Worm (Caenorhabditis elegans): Measurements from ENCODE around the gene Y61A9LA.12.

Y61A9LA.12 gene

DNA sequence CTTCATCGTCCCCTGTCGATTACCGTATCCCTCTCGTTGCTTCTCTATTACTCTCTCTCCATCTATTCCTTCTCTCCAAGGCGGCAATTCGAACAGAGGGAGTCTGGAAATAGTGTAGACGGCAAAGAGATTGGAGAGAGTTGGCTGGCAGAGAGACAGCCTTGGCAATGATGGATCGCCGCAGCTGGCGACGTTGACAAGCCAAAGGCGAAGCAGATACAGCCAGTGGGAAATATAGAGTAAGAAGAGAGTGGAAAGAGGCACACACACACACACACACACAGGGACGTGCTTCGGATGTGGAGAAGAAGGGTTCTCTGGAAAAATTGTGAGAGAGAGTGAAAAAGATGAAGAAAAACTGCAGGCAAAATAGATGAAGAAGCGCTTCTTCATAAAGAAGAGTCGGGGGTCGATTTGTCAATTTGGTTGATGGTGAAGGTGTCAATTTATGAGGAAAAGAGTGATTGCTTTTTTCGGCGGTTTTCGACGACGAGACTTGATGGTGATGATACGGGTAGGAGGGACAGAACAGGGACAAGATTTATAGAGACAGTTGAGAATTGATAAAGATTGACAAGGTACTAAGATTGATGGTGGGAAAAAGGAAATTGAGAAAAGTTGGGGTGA lies 45.7 kb upstream of the Y61A9LA.12 start (continued):
- peak; percentile 42 for TF ChIP-seq aly-2 (tag; optimal IDR thresholded peaks at IDR 0.05)
- peak; percentile 82 for TF ChIP-seq blmp-1 (tag; optimal IDR thresholded peaks at IDR 0.05)
- peak; percentile 62 for TF ChIP-seq unc-86 (tag; optimal IDR thresholded peaks at IDR 0.05)
- no peak for TF ChIP-seq grh-1 (GFP tag; IDR thresholded peaks at IDR 0.05)
- TF ChIP-seq C04F5.9 (tag; optimal IDR thresholded peaks at IDR 0.05) = no peak
- peak; percentile 39 for TF ChIP-seq ztf-4 (tag; optimal IDR thresholded peaks at IDR 0.05)
- TF ChIP-seq lsy-2 (tag; optimal IDR thresholded peaks at IDR 0.05) = peak; percentile 92 to 97
- no peak for TF ChIP-seq lin-15B (tag; optimal IDR thresholded peaks at IDR 0.05)
- no peak for TF ChIP-seq unc-98 (GFP tag; IDR thresholded peaks at IDR 0.05)
- peak; percentile 92 for TF ChIP-seq lin-39 (tag; optimal IDR thresholded peaks at IDR 0.05)
- no peak for TF ChIP-seq hlh-4 (tag; optimal IDR thresholded peaks at IDR 0.05)
- no peak for TF ChIP-seq pax-3 (tag; optimal IDR thresholded peaks at IDR 0.05)
- no peak for TF ChIP-seq F16B12.6 (tag; optimal IDR thresholded peaks at IDR 0.05)
- TF ChIP-seq vab-15 (tag; optimal IDR thresholded peaks at IDR 0.05) = peak; percentile 68
- peak; percentile 37 for TF ChIP-seq unc-130 (tag; optimal IDR thresholded peaks at IDR 0.05)
- no peak for TF ChIP-seq aha-1 (tag; optimal IDR thresholded peaks at IDR 0.05)
- peak; percentile 24 for TF ChIP-seq sup-37 (GFP tag; optimal IDR thresholded peaks at IDR 0.05)
- TF ChIP-seq alr-1 (tag; optimal IDR thresholded peaks at IDR 0.05; ENCODE audit: borderline replicate concordance) = no peak
- TF ChIP-seq egl-13 (tag; optimal IDR thresholded peaks at IDR 0.05) = peak; percentile 72
- TF ChIP-seq ztf-11 (tag; optimal IDR thresholded peaks at IDR 0.05) = peak in 1 of 2 experiments; percentile 77
- TF ChIP-seq ceh-82 (tag; optimal IDR thresholded peaks at IDR 0.05) = peak in 2 of 3 experiments; percentile 29 to 60
- no peak for TF ChIP-seq elt-2 (tag; optimal IDR thresholded peaks at IDR 0.05)
- peak; percentile 57 for TF ChIP-seq mab-9 (GFP tag; IDR thresholded peaks at IDR 0.05)
- TF ChIP-seq nhr-20 (tag; optimal IDR thresholded peaks at IDR 0.05) = peak; percentile 80
- TF ChIP-seq rnt-1 (tag; optimal IDR thresholded peaks at IDR 0.05) = peak; percentile 88
- peak; percentile 93 for TF ChIP-seq nhr-71 (tag; optimal IDR thresholded peaks at IDR 0.05)
- TF ChIP-seq efl-3 (GFP tag; optimal IDR thresholded peaks at IDR 0.05) = no peak
- TF ChIP-seq unc-62 (GFP tag; optimal IDR thresholded peaks at IDR 0.05) = peak; percentile 97
- no peak for TF ChIP-seq nhr-237 (tag; optimal IDR thresholded peaks at IDR 0.05)
- peak; percentile 53 for TF ChIP-seq C16A3.4 (tag; optimal IDR thresholded peaks at IDR 0.05)
- peak; percentile 2 for TF ChIP-seq ama-1 (optimal IDR thresholded peaks at IDR 0.05)
- peak; percentile 36 for TF ChIP-seq lin-13 (GFP tag; optimal IDR thresholded peaks at IDR 0.05)
- peak; percentile 97 for TF ChIP-seq lin-14 (GFP tag; optimal IDR thresholded peaks at IDR 0.05)
- no peak for TF ChIP-seq unc-30 (tag; optimal IDR thresholded peaks at IDR 0.05)
- peak; percentile 39 for TF ChIP-seq ceh-8 (GFP tag; optimal IDR thresholded peaks at IDR 0.05)
- no peak for TF ChIP-seq sptf-1 (tag; optimal IDR thresholded peaks at IDR 0.05)
- no peak for TF ChIP-seq sox-4 (tag; optimal IDR thresholded peaks at IDR 0.05)
- TF ChIP-seq nhr-12 (tag; optimal IDR thresholded peaks at IDR 0.05) = no peak
- peak; percentile 91 for TF ChIP-seq nhr-85 (tag)
- no peak for TF ChIP-seq snpc-4 (tag; optimal IDR thresholded peaks at IDR 0.05)
- no peak for TF ChIP-seq nhr-28 (tag; optimal IDR thresholded peaks at IDR 0.05)
- TF ChIP-seq efl-1 (optimal IDR thresholded peaks at IDR 0.05) = peak; percentile 53 to 66
- peak; percentile 19 to 39 for TF ChIP-seq efl-1 (GFP tag; optimal IDR thresholded peaks at IDR 0.05 in 1 of 2)
- peak in 4 of 6 experiments; percentile 18 to 56 (median 39) for TF ChIP-seq elt-3 (tag; optimal IDR thresholded peaks at IDR 0.05)
- TF ChIP-seq swsn-7 (tag; optimal IDR thresholded peaks at IDR 0.05) = peak; percentile 74
